Worm (Caenorhabditis elegans): Measurements from ENCODE around the gene rfs-1.

Gene rfs-1

DNA sequence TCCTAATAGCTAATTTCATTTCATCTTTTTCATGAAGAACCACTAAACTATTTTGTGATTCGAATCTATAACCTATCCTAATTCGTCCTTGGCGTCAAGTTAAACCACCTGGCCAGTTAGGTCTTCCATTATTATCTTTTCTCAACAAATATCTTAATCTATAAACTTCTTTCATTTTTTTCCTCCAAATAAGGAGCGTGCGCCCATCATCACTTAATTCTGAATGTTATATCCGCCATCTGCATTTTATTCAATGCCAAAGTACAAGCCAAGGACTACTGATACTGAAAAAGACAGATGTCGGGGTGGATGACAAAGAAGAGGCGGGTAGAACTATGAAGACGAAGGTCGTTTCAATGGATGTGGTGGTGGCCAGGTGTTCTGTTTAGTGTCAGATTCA, 2.6 kb downstream of the rfs-1 start:
- TF ChIP-seq nhr-25 (tag; optimal IDR thresholded peaks at IDR 0.05) (peak; percentile 44), lin-39 (tag; optimal IDR thresholded peaks at IDR 0.05) (no peak)

DNA sequence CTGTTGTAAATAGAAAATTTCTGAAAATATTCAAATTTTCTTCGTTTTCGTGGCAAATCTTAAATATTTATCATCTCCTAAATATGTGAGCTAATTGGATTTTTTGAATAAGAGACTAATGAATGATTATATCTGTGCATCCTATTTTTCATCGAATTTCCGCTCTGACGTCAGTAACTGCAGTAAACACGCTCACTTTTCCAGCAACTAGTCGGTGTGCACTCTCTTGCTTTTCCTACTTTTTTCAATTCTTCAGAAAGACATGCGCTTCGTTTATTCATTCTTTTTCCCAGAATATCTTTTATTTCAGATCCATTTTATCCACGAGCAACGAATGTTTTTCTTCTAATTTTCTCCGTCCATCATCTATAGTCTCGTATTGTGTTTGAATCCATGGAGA, 3.2 kb downstream of the rfs-1 start:
- TF ChIP-seq alr-1 (tag; optimal IDR thresholded peaks at IDR 0.05) (no peak), blmp-1 (tag; optimal IDR thresholded peaks at IDR 0.05; ENCODE audit: insufficient read depth) (no peak), sma-9 (GFP tag; optimal IDR thresholded peaks at IDR 0.05) (peak; percentile 8), sma-9 (tag; optimal IDR thresholded peaks at IDR 0.05) (no peak), nhr-6 (tag; optimal IDR thresholded peaks at IDR 0.05) (peak; percentile 41), C34F6.9 (tag; optimal IDR thresholded peaks at IDR 0.05) (peak; percentile 48), crh-2 (tag; optimal IDR thresholded peaks at IDR 0.05) (peak; percentile 42), elt-1 (tag; optimal IDR thresholded peaks at IDR 0.05) (no peak), ztf-1 (GFP tag; conservative IDR thresholded peaks at IDR 0.05) (no peak), nhr-10 (tag; optimal IDR thresholded peaks at IDR 0.05) (no peak), nhr-21 (tag; optimal IDR thresholded peaks at IDR 0.05) (no peak), Y55F3AM.14 (GFP tag; optimal IDR thresholded peaks at IDR 0.05) (no peak), nhr-129 (tag; optimal IDR thresholded peaks at IDR 0.05) (peak; percentile 2), mdl-1 (tag; optimal IDR thresholded peaks at IDR 0.05) (no peak), egl-27 (tag; optimal IDR thresholded peaks at IDR 0.05) (no peak), lsy-2 (tag; optimal IDR thresholded peaks at IDR 0.05) (peak in 1 of 2 experiments; percentile 57)

DNA sequence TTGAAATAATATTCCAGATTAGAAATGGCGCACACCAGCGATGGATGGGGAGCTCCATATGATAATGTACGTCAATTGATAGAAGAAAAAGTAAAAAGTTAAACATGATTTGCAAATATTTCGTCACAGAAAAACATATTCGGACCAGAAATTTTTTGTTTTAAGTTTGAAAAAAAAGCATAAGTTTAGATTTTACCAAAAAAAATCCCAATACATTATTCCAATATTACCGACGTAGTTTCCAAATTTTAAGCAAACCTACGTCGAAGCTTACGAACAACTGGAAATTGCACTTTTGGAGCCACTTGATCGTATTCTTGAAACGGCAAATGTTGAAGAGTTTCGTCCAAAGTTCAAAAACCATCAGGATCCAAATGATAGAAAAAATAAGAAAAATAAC, 6.4 kb downstream of the rfs-1 start, which contains the start of gene henn-1:
TSS of gene henn-1 (plus strand) at position 18 of the 400 bp plus-strand sequence.
- TF ChIP-seq mdl-1 (tag; optimal IDR thresholded peaks at IDR 0.05) (no peak), ceh-82 (tag; optimal IDR thresholded peaks at IDR 0.05) (no peak), egl-27 (tag; optimal IDR thresholded peaks at IDR 0.05) (no peak), nhr-129 (tag; optimal IDR thresholded peaks at IDR 0.05) (no peak), Y55F3AM.14 (GFP tag; optimal IDR thresholded peaks at IDR 0.05) (no peak), ZK546.5 (tag; optimal IDR thresholded peaks at IDR 0.05) (no peak), sma-9 (GFP tag; optimal IDR thresholded peaks at IDR 0.05) (no peak), sma-9 (tag; optimal IDR thresholded peaks at IDR 0.05) (no peak), unc-62 (GFP tag; optimal IDR thresholded peaks at IDR 0.05) (no peak), unc-39 (tag; optimal IDR thresholded peaks at IDR 0.05) (no peak), aly-2 (tag; optimal IDR thresholded peaks at IDR 0.05) (no peak), blmp-1 (tag; optimal IDR thresholded peaks at IDR 0.05; ENCODE audit: insufficient read depth) (no peak), crh-2 (tag; optimal IDR thresholded peaks at IDR 0.05) (no peak), lin-13 (GFP tag; optimal IDR thresholded peaks at IDR 0.05) (no peak)

DNA sequence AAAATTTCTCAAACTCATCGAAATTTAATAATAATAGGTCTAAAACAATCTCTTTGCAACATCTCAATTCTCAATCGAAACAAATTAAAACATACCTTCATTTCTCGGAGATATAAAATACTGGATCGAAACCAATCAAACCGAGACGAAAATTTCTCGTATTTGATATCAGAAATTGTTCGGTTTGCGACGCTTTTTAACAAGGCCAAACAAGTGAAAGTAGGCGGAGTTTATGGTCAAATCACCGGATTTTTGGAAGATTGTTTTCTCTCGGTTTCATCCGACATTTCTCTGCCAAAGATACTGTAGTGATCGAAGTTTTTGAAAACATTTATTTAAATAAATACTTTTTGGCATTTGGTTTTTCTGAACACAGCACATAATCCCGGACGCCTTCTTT, 9.1 kb downstream of the rfs-1 start, which contains the start of gene C02F5.14:
TSS of gene C02F5.14 (minus strand) at position 157 of the 400 bp plus-strand sequence.
- TF ChIP-seq elt-1 (tag; optimal IDR thresholded peaks at IDR 0.05), result no peak

DNA sequence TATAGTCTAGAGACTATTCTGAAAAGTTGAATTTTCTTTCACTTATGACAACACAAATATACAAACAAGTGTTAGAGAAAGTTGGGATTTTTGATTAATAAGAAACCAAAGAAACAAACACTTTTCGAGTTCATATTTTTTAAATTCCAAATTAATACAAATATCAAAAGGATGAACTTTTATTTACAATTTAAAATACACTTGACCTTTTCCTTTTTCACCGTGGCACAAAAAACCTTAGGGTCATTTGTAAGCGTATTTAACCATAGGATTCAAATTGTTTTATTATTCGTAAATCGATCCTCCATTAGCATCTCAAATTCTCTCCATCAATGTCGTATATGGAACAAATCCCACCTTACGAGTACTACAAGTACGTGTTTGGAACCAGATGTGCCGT, 9.6 kb downstream of the rfs-1 start, which contains the start of gene C02F5.5:
TSS of gene C02F5.5 (plus strand) at position 301 of the 400 bp plus-strand sequence.
- no peak for TF ChIP-seq egl-27 (tag; optimal IDR thresholded peaks at IDR 0.05)
- no peak for TF ChIP-seq zag-1 (tag; optimal IDR thresholded peaks at IDR 0.05)
- no peak for TF ChIP-seq ceh-16 (tag; optimal IDR thresholded peaks at IDR 0.05)
- no peak for TF ChIP-seq Y55F3AM.14 (GFP tag; optimal IDR thresholded peaks at IDR 0.05)
- TF ChIP-seq snpc-4 (tag; optimal IDR thresholded peaks at IDR 0.05), result no peak
- TF ChIP-seq nhr-11 (tag; optimal IDR thresholded peaks at IDR 0.05), result no peak
- no peak for TF ChIP-seq sma-3 (GFP tag; optimal IDR thresholded peaks at IDR 0.05)
- TF ChIP-seq nhr-77 (tag; optimal IDR thresholded peaks at IDR 0.05), result no peak
- no peak for TF ChIP-seq elt-3 (tag; optimal IDR thresholded peaks at IDR 0.05)
- TF ChIP-seq ztf-11 (tag; optimal IDR thresholded peaks at IDR 0.05), result no peak
- TF ChIP-seq ZK546.5 (tag; optimal IDR thresholded peaks at IDR 0.05), result no peak
- no peak for TF ChIP-seq crh-2 (tag; optimal IDR thresholded peaks at IDR 0.05)
- no peak for TF ChIP-seq ztf-1 (GFP tag; conservative IDR thresholded peaks at IDR 0.05)
- no peak for TF ChIP-seq peb-1 (tag; optimal IDR thresholded peaks at IDR 0.05)
- TF ChIP-seq ceh-82 (tag; optimal IDR thresholded peaks at IDR 0.05), result no peak
- no peak for TF ChIP-seq nhr-21 (tag; optimal IDR thresholded peaks at IDR 0.05)
- TF ChIP-seq nhr-23 (tag; optimal IDR thresholded peaks at IDR 0.05), result no peak
- TF ChIP-seq ztf-4 (tag; optimal IDR thresholded peaks at IDR 0.05), result no peak
- TF ChIP-seq nhr-10 (tag; optimal IDR thresholded peaks at IDR 0.05), result no peak
